Fruit fly (Drosophila melanogaster) whole organism, embryonic: ENCODE data around the gene CG44362.
A peak's percentile ranks its signal among the peaks of the same experiment; 100 is the strongest.

Source experiments
- Antp ChIP-seq: fragments of 200-800 bp; sonication (Bioruptor generic); optimal IDR thresholded peaks from 3 replicates; lab custom pipeline; 2016; ENCODE audit warnings: missing biosample characterization, missing genetic modification characterization
- BEAF-32 ChIP-seq: fragments of 200-800 bp; sonication (Bioruptor generic); optimal IDR thresholded peaks from 3 replicates; lab custom pipeline; 2017; ENCODE audit warnings: missing biosample characterization, missing genetic modification characterization, mild to moderate bottlenecking, moderate library complexity, missing genetic modification reagents
- Blimp-1 ChIP-seq: fragments of 200-800 bp; sonication (Bioruptor generic); optimal IDR thresholded peaks from 3 replicates; lab custom pipeline; 2018; ENCODE audit warnings: missing biosample characterization, missing genetic modification characterization, mild to moderate bottlenecking, moderate library complexity, missing genetic modification reagents
- CG1024 ChIP-seq: fragments of 200-800 bp; sonication (Bioruptor generic); IDR thresholded peaks from 2 replicates; pipeline ENCODE4 v1.3.6; 2022; ENCODE audit warnings: missing biosample characterization, missing genetic modification characterization
- CG10431 ChIP-seq: fragments of 200-800 bp; sonication (Bioruptor generic); optimal IDR thresholded peaks from 3 replicates; lab custom pipeline; 2018; ENCODE audit warnings: missing biosample characterization, mild to moderate bottlenecking, missing genetic modification characterization
- CG10654 ChIP-seq: fragments of 200-800 bp; sonication (Bioruptor generic); optimal IDR thresholded peaks from 2 replicates; lab custom pipeline; 2016; ENCODE audit warnings: missing biosample characterization, missing genetic modification characterization
- CG11504 ChIP-seq: fragments of 200-800 bp; sonication (Bioruptor generic); optimal IDR thresholded peaks from 3 replicates; lab custom pipeline; 2019; ENCODE audit warnings: missing biosample characterization, mild to moderate bottlenecking, missing genetic modification characterization, moderate library complexity
- CG14667 ChIP-seq: fragments of 200-800 bp; sonication (Bioruptor generic); IDR thresholded peaks from 2 replicates; pipeline ENCODE4 v1.3.6; 2022; ENCODE audit warnings: missing biosample characterization, missing genetic modification characterization
- CG14710 ChIP-seq: fragments of 200-800 bp; sonication (Bioruptor generic); optimal IDR thresholded peaks from 3 replicates; lab custom pipeline; 2019; ENCODE audit warnings: missing biosample characterization, mild to moderate bottlenecking, missing genetic modification characterization, moderate library complexity
- CG15479 ChIP-seq: fragments of 200-800 bp; sonication (Bioruptor generic); optimal IDR thresholded peaks from 3 replicates; lab custom pipeline; 2019; ENCODE audit warnings: missing biosample characterization, mild to moderate bottlenecking, missing genetic modification characterization, moderate library complexity
- CG16863 ChIP-seq: fragments of 200-800 bp; sonication (Bioruptor generic); optimal IDR thresholded peaks from 3 replicates; lab custom pipeline; 2016; ENCODE audit warnings: missing biosample characterization, missing genetic modification characterization
- CG17361 ChIP-seq: fragments of 200-800 bp; sonication (Bioruptor generic); IDR thresholded peaks from 3 replicates; pipeline ENCODE4 v1.3.6; 2022; ENCODE audit warnings: missing biosample characterization, missing genetic modification characterization
- CG17829 ChIP-seq: fragments of 200-800 bp; optimal IDR thresholded peaks from 2 replicates; lab custom pipeline; 2019; ENCODE audit warnings: missing biosample characterization, mild to moderate bottlenecking, missing genetic modification characterization, moderate library complexity
- CG31365 ChIP-seq: fragments of 200-800 bp; sonication (Bioruptor generic); optimal IDR thresholded peaks from 2 replicates; lab custom pipeline; 2018; ENCODE audit warnings: missing biosample characterization, mild to moderate bottlenecking, missing genetic modification characterization
- CG43689 ChIP-seq: fragments of 200-800 bp; sonication (Bioruptor generic); IDR thresholded peaks from 2 replicates; pipeline ENCODE4 v1.3.6; 2022; ENCODE audit warnings: missing biosample characterization, missing genetic modification characterization
- CG5953 ChIP-seq: fragments of 200-800 bp; sonication (Bioruptor generic); IDR thresholded peaks from 2 replicates; pipeline ENCODE4 v1.3.6; 2022; ENCODE audit warnings: missing biosample characterization, missing genetic modification characterization
- CG7987 ChIP-seq: fragments of 200-800 bp; sonication (Bioruptor generic); optimal IDR thresholded peaks from 2 replicates; lab custom pipeline; 2018; ENCODE audit warnings: missing biosample characterization, mild to moderate bottlenecking, missing genetic modification characterization, moderate library complexity
- CG8765 ChIP-seq: fragments of 200-800 bp; sonication (Bioruptor generic); IDR thresholded peaks from 2 replicates; pipeline ENCODE4 v1.3.6; 2022; ENCODE audit warnings: missing biosample characterization, missing genetic modification characterization
- CG9797 ChIP-seq: fragments of 200-800 bp; sonication (Bioruptor generic); optimal IDR thresholded peaks from 3 replicates; lab custom pipeline; 2018; ENCODE audit warnings: missing biosample characterization, mild to moderate bottlenecking, missing genetic modification characterization
- CG9876 ChIP-seq: fragments of 200-800 bp; sonication (Bioruptor generic); optimal IDR thresholded peaks from 2 replicates; lab custom pipeline; 2016; ENCODE audit warnings: missing biosample characterization, missing genetic modification characterization
- D ChIP-seq, 2 experiments: fragments of 200-800 bp in 1 of 2; fragments of >200 bp in 1 of 2; sonication (Bioruptor generic) in 1 of 2; optimal IDR thresholded peaks; 2 replicates in 1 of 2; 3 replicates in 1 of 2; lab custom pipeline; 2017; ENCODE audit warnings: mild to moderate bottlenecking in 1 of 2, missing biosample characterization in 1 of 2, missing genetic modification characterization in 1 of 2, missing genetic modification reagents in 1 of 2
- Dll ChIP-seq: fragments of 200-800 bp; sonication (Bioruptor generic); IDR thresholded peaks from 4 replicates; pipeline ENCODE4 v1.3.6; 2022; ENCODE audit warnings: missing biosample characterization, missing genetic modification characterization; ENCODE audit not compliant: partially characterized antibody
- E2f2 ChIP-seq: fragments of 200-800 bp; sonication (Bioruptor generic); IDR thresholded peaks from 2 replicates; pipeline ENCODE4 v1.3.6; 2022; ENCODE audit warnings: missing biosample characterization, missing genetic modification characterization
- Fer1 ChIP-seq: fragments of 200-800 bp; sonication (Bioruptor generic); optimal IDR thresholded peaks from 2 replicates; lab custom pipeline; 2017; ENCODE audit warnings: missing biosample characterization, mild to moderate bottlenecking, missing genetic modification characterization
- H2.0 ChIP-seq: fragments of 200-800 bp; sonication (Bioruptor generic); IDR thresholded peaks from 2 replicates; pipeline ENCODE4 v1.3.6; 2022; ENCODE audit warnings: missing biosample characterization, missing genetic modification characterization
- Max ChIP-seq: fragments of 200-800 bp; sonication (Bioruptor generic); optimal IDR thresholded peaks from 2 replicates; lab custom pipeline; 2016; ENCODE audit warnings: missing biosample characterization, mild to moderate bottlenecking, missing genetic modification characterization
- PHDP ChIP-seq: fragments of 200-800 bp; sonication (Bioruptor generic); optimal IDR thresholded peaks from 3 replicates; lab custom pipeline; 2018; ENCODE audit warnings: missing biosample characterization, mild to moderate bottlenecking, missing genetic modification characterization, moderate library complexity
- Trl ChIP-seq, 3 experiments: fragments of >200 bp in 2 of 3; fragments of 200-800 bp in 1 of 3; sonication (Bioruptor generic) in 1 of 3; optimal IDR thresholded peaks; 2 replicates in 1 of 3; 3 replicates in 2 of 3; lab custom pipeline; 2016 to 2017; ENCODE audit warnings: missing biosample characterization in 1 of 3, missing genetic modification characterization in 1 of 3
- al ChIP-seq: fragments of 200-800 bp; sonication (Bioruptor generic); IDR thresholded peaks from 2 replicates; pipeline ENCODE4 v1.3.6; 2022; ENCODE audit warnings: missing biosample characterization, missing genetic modification characterization
- bigmax ChIP-seq: fragments of 200-800 bp; sonication (Bioruptor generic); optimal IDR thresholded peaks from 2 replicates; lab custom pipeline; 2018; ENCODE audit warnings: missing biosample characterization, mild to moderate bottlenecking, missing genetic modification characterization
- btn ChIP-seq: fragments of 200-800 bp; sonication (Bioruptor generic); optimal IDR thresholded peaks from 2 replicates; lab custom pipeline; 2016; ENCODE audit warnings: missing biosample characterization, missing genetic modification characterization
- chinmo ChIP-seq: fragments of 200-800 bp; sonication (Bioruptor generic); IDR thresholded peaks from 4 replicates; pipeline ENCODE4 v1.3.6; 2022; ENCODE audit warnings: missing biosample characterization, missing genetic modification characterization; ENCODE audit not compliant: partially characterized antibody
- corto ChIP-seq: fragments of 200-800 bp; sonication (Bioruptor generic); optimal IDR thresholded peaks from 2 replicates; lab custom pipeline; 2016; ENCODE audit warnings: missing biosample characterization, mild to moderate bottlenecking, missing genetic modification characterization, moderate library complexity
- crol ChIP-seq: fragments of 200-800 bp; sonication (Bioruptor generic); IDR thresholded peaks from 2 replicates; pipeline ENCODE4 v1.3.6; 2022; ENCODE audit warnings: missing biosample characterization, missing genetic modification characterization
- dmrt99B ChIP-seq: fragments of 200-800 bp; sonication (Bioruptor generic); optimal IDR thresholded peaks from 2 replicates; lab custom pipeline; 2018; ENCODE audit warnings: missing biosample characterization, mild to moderate bottlenecking, missing genetic modification characterization, moderate library complexity
- dpn ChIP-seq, 2 experiments: fragments of 200-800 bp; sonication (Bioruptor generic); optimal IDR thresholded peaks; 3 replicates each; lab custom pipeline; 2016; ENCODE audit warnings: missing biosample characterization in 2 of 2, missing genetic modification characterization in 2 of 2
- ems ChIP-seq: fragments of 200-800 bp; sonication (Bioruptor generic); optimal IDR thresholded peaks from 3 replicates; lab custom pipeline; 2016; ENCODE audit warnings: missing biosample characterization, missing genetic modification characterization
- eyg ChIP-seq: fragments of 200-800 bp; sonication (Bioruptor generic); optimal IDR thresholded peaks from 3 replicates; lab custom pipeline; 2016; ENCODE audit warnings: missing biosample characterization, missing genetic modification characterization
- hkb ChIP-seq, 2 experiments: fragments of 200-800 bp in 1 of 2; fragments of >200 bp in 1 of 2; sonication (Bioruptor generic) in 1 of 2; IDR thresholded peaks in 1 of 2; optimal IDR thresholded peaks in 1 of 2; 2 replicates each; pipeline versions ENCODE4 v1.3.6 to Lab custom; 2017 to 2022; ENCODE audit warnings: missing biosample characterization in 1 of 2, missing genetic modification characterization in 1 of 2
- ind ChIP-seq: fragments of 200-800 bp; sonication (Bioruptor generic); optimal IDR thresholded peaks from 3 replicates; lab custom pipeline; 2016; ENCODE audit warnings: missing biosample characterization, missing genetic modification characterization
- lilli ChIP-seq: fragments of 200-800 bp; sonication (Bioruptor generic); optimal IDR thresholded peaks from 3 replicates; lab custom pipeline; 2016; ENCODE audit warnings: missing biosample characterization, missing genetic modification characterization
- pho ChIP-seq: fragments of 200-800 bp; sonication (Bioruptor generic); optimal IDR thresholded peaks from 2 replicates; lab custom pipeline; 2016; ENCODE audit warnings: missing biosample characterization, missing genetic modification characterization
- prd ChIP-seq, 3 experiments: fragments of >200 bp in 2 of 3; fragments of 200-800 bp in 1 of 3; sonication (Bioruptor generic) in 1 of 3; optimal IDR thresholded peaks in 2 of 3; IDR thresholded peaks in 1 of 3; 2 replicates in 2 of 3; 3 replicates in 1 of 3; pipeline versions ENCODE4 v1.3.6 to Lab custom; 2017 to 2022; ENCODE audit warnings: missing biosample characterization in 1 of 3, missing genetic modification characterization in 1 of 3
- repo ChIP-seq: fragments of 200-800 bp; sonication (Bioruptor generic); optimal IDR thresholded peaks from 2 replicates; lab custom pipeline; 2016; ENCODE audit warnings: missing biosample characterization, missing genetic modification characterization
- stc ChIP-seq: fragments of 200-800 bp; sonication (Bioruptor generic); IDR thresholded peaks from 2 replicates; pipeline ENCODE4 v1.3.6; 2022; ENCODE audit warnings: missing biosample characterization, missing genetic modification characterization
- toy ChIP-seq: fragments of 200-800 bp; sonication (Bioruptor generic); IDR thresholded peaks from 2 replicates; pipeline ENCODE4 v1.3.6; 2022; ENCODE audit warnings: missing biosample characterization, missing genetic modification characterization
- zen ChIP-seq: fragments of 200-800 bp; sonication (Bioruptor generic); optimal IDR thresholded peaks from 3 replicates; lab custom pipeline; 2018; ENCODE audit warnings: missing biosample characterization, mild to moderate bottlenecking, missing genetic modification characterization, moderate library complexity

CG44362 gene

dm6 chr3L:11416495-11417272 is 19.3 kb downstream of the CG44362 start (continued):
- TF ChIP-seq CG1024 (GFP tag; lab: Robert Waterston, UW), result peak; percentile 93
- peak; percentile 92 for TF ChIP-seq H2.0 (GFP tag; lab: Robert Waterston, UW)
- peak; percentile 38 for TF ChIP-seq CG17829 (tag; lab: Kevin White, UChicago)
- peak; percentile 92 for TF ChIP-seq Blimp-1
- TF ChIP-seq toy (GFP tag; lab: Robert Waterston, UW), result peak; percentile 58
- TF ChIP-seq CG11504, result peak; percentile 78
- peak; percentile 88 for TF ChIP-seq repo (GFP tag; lab: Kevin White, UChicago)
- peak; percentile 72 for TF ChIP-seq lilli (GFP tag; lab: Kevin White, UChicago)
- TF ChIP-seq dmrt99B (tag; lab: Kevin White, UChicago), result peak; percentile 87
- TF ChIP-seq pho (GFP tag; lab: Kevin White, UChicago), result peak; percentile 15
- peak; percentile 85 for TF ChIP-seq bigmax
- peak; percentile 67 for TF ChIP-seq CG10431 (GFP tag; lab: Kevin White, UChicago)
- TF ChIP-seq dpn (GFP tag; optimal IDR thresholded peaks at IDR 0.05; lab: Kevin White, UChicago), result peak; percentile 77 to 83
- peak; percentile 56 for TF ChIP-seq zen (tag; lab: Kevin White, UChicago)
- TF ChIP-seq eyg (GFP tag; lab: Kevin White, UChicago), result peak; percentile 70
- no peak for TF ChIP-seq chinmo (GFP tag; lab: Robert Waterston, UW)
- TF ChIP-seq D (optimal IDR thresholded peaks at IDR 0.05; lab: Kevin White, UChicago), result no peak
- peak; percentile 81 for TF ChIP-seq D (GFP tag; optimal IDR thresholded peaks at IDR 0.05; lab: Kevin White, UChicago)
- TF ChIP-seq btn (GFP tag; lab: Kevin White, UChicago), result peak; percentile 88
- TF ChIP-seq E2f2 (GFP tag; lab: Robert Waterston, UW), result 0 out of 2 replicates have a peak, but pooled peaks have one; percentile 51
- TF ChIP-seq BEAF-32 (GFP tag; lab: Kevin White, UChicago), result no peak
- TF ChIP-seq CG14667, result peak; percentile 87
- TF ChIP-seq CG16863 (GFP tag; lab: Kevin White, UChicago), result peak; percentile 87
- TF ChIP-seq CG31365 (tag; lab: Kevin White, UChicago), result peak; percentile 62
- peak; percentile 45; the same call in 2 of the 3 replicates for TF ChIP-seq CG17361 (GFP tag; lab: Robert Waterston, UW)
- TF ChIP-seq CG9797 (GFP tag; lab: Kevin White, UChicago), result peak; percentile 5
- TF ChIP-seq ind (GFP tag; lab: Kevin White, UChicago), result peak; percentile 78
- TF ChIP-seq Dll, result no peak
- peak; percentile 94 for TF ChIP-seq CG5953 (GFP tag; lab: Robert Waterston, UW)
- TF ChIP-seq Fer1 (GFP tag; lab: Kevin White, UChicago), result peak; percentile 65
- peak; percentile 89 for TF ChIP-seq CG10654
- peak; percentile 52 for TF ChIP-seq crol
- TF ChIP-seq PHDP (tag; lab: Kevin White, UChicago), result peak; percentile 72
- TF ChIP-seq CG9876 (GFP tag; lab: Kevin White, UChicago), result peak; percentile 76
- TF ChIP-seq Max (GFP tag; lab: Kevin White, UChicago), result peak; percentile 59
- no peak for TF ChIP-seq CG7987 (GFP tag; lab: Kevin White, UChicago)
- peak; percentile 82 for TF ChIP-seq CG43689
- TF ChIP-seq Trl (optimal IDR thresholded peaks at IDR 0.05; lab: Kevin White, UChicago), result no peak
- peak; percentile 86 for TF ChIP-seq Trl (GFP tag; optimal IDR thresholded peaks at IDR 0.05; lab: Kevin White, UChicago)
- TF ChIP-seq ems (GFP tag; lab: Kevin White, UChicago), result peak; percentile 71
- peak; percentile 86 for TF ChIP-seq CG8765
- TF ChIP-seq CG15479, result no peak
- TF ChIP-seq CG14710, result peak; percentile 75
- no peak for TF ChIP-seq hkb (optimal IDR thresholded peaks at IDR 0.05; lab: Kevin White, UChicago)
- peak; percentile 94 for TF ChIP-seq hkb (GFP tag; IDR thresholded peaks at IDR 0.05; lab: Robert Waterston, UW)
- no peak for TF ChIP-seq prd (optimal IDR thresholded peaks at IDR 0.05; lab: Kevin White, UChicago)
- peak; percentile 94 for TF ChIP-seq prd (GFP tag; IDR thresholded peaks at IDR 0.05; lab: Robert Waterston, UW)
- TF ChIP-seq Antp, result peak; percentile 92
- no peak for TF ChIP-seq corto (GFP tag; lab: Kevin White, UChicago)
- peak; percentile 94 for TF ChIP-seq stc (GFP tag; lab: Robert Waterston, UW)
- peak; percentile 77 for TF ChIP-seq al (GFP tag; lab: Robert Waterston, UW)
